Worm (Caenorhabditis elegans) whole organism, L1 larva: ENCODE measurements around the gene xtr-1.

Experiments
- C04F5.9 ChIP-seq: sonication (generic microtip); optimal IDR thresholded peaks from 2 replicates; lab custom pipeline; 2016; ENCODE audit warnings: missing genetic modification characterization, missing compliant biosample characterization
- C34B4.2 ChIP-seq: sonication (generic microtip); optimal IDR thresholded peaks from 2 replicates; lab custom pipeline; 2017; ENCODE audit warnings: mild to moderate bottlenecking, missing genetic modification characterization, missing compliant biosample characterization
- alr-1 ChIP-seq: fragments of 200-800 bp; sonication (Bioruptor generic); optimal IDR thresholded peaks from 2 replicates; lab custom pipeline; 2018; ENCODE audit warnings: borderline replicate concordance, mild to moderate bottlenecking, missing genetic modification characterization, missing compliant biosample characterization
- aly-2 ChIP-seq: fragments of 150-350 bp; optimal IDR thresholded peaks from 2 replicates; lab custom pipeline; 2014; ENCODE audit warnings: missing biosample characterization, missing genetic modification characterization
- ceh-82 ChIP-seq, 3 experiments: fragments of 150-350 bp in 1 of 3; sonication (generic microtip) in 2 of 3; optimal IDR thresholded peaks; 2 replicates each; lab custom pipeline; 2014 to 2017; ENCODE audit warnings: missing biosample characterization in 3 of 3, missing genetic modification characterization in 3 of 3
- ceh-90 ChIP-seq: sonication (generic microtip); optimal IDR thresholded peaks from 2 replicates; lab custom pipeline; 2016; ENCODE audit warnings: missing genetic modification characterization, missing compliant biosample characterization
- efl-1 ChIP-seq, 4 experiments: fragments of 150-350 bp; optimal IDR thresholded peaks in 3 of 4; peaks in 1 of 4; 1 replicate in 1 of 4; 2 replicates in 3 of 4; lab custom pipeline; 2014; ENCODE audit warnings: missing biosample characterization in 2 of 4, missing genetic modification characterization in 2 of 4, missing genetic modification reagents in 2 of 4
- egl-27 ChIP-seq, 2 experiments: fragments of 150-350 bp in 1 of 2; sonication (generic microtip); optimal IDR thresholded peaks; 3 replicates each; lab custom pipeline; 2017 to 2018; ENCODE audit warnings: missing biosample characterization in 2 of 2, missing genetic modification characterization in 2 of 2, missing genetic modification reagents in 2 of 2
- ets-5 ChIP-seq: fragments of 200-800 bp; sonication (Bioruptor generic); IDR thresholded peaks from 2 replicates; pipeline ENCODE4 v1.3.6; 2022; ENCODE audit warnings: missing genetic modification characterization, missing compliant biosample characterization
- fkh-4 ChIP-seq: sonication (generic microtip); optimal IDR thresholded peaks from 2 replicates; lab custom pipeline; 2016; ENCODE audit warnings: missing compliant biosample characterization, missing genetic modification characterization, borderline replicate concordance
- fkh-8 ChIP-seq: sonication (generic microtip); optimal IDR thresholded peaks from 2 replicates; lab custom pipeline; 2016; ENCODE audit warnings: mild to moderate bottlenecking, missing genetic modification characterization, missing compliant biosample characterization
- fos-1 ChIP-seq: fragments of 150-350 bp; optimal IDR thresholded peaks from 2 replicates; lab custom pipeline; 2014; ENCODE audit warnings: missing biosample characterization, missing genetic modification characterization
- hlh-4 ChIP-seq: sonication (generic microtip); optimal IDR thresholded peaks from 2 replicates; lab custom pipeline; 2016; ENCODE audit warnings: mild to moderate bottlenecking, missing genetic modification characterization, missing compliant biosample characterization
- isw-1 ChIP-seq: fragments of 200-800 bp; sonication (Bioruptor generic); IDR thresholded peaks from 2 replicates; pipeline ENCODE4 v1.3.6; 2022; ENCODE audit warnings: missing genetic modification characterization, missing compliant biosample characterization
- lin-14 ChIP-seq: fragments of 200-800 bp; sonication (Bioruptor generic); optimal IDR thresholded peaks from 2 replicates; lab custom pipeline; 2018; ENCODE audit warnings: mild to moderate bottlenecking, missing genetic modification characterization, moderate library complexity, missing compliant biosample characterization
- lin-15B ChIP-seq: fragments of 150-350 bp; sonication (generic microtip); optimal IDR thresholded peaks from 3 replicates; lab custom pipeline; 2014; ENCODE audit warnings: missing biosample characterization, missing genetic modification characterization
- mdl-1 ChIP-seq, 2 experiments: fragments of 150-350 bp; optimal IDR thresholded peaks; 2 replicates each; lab custom pipeline; 2014 to 2017; ENCODE audit warnings: missing biosample characterization in 2 of 2, missing genetic modification characterization in 2 of 2, inconsistent platforms in 1 of 2
- mef-2 ChIP-seq: fragments of 150-350 bp; optimal IDR thresholded peaks from 2 replicates; lab custom pipeline; 2014; ENCODE audit warnings: missing biosample characterization, missing genetic modification characterization
- nhr-20 ChIP-seq: sonication (generic microtip); optimal IDR thresholded peaks from 2 replicates; lab custom pipeline; 2016; ENCODE audit warnings: mild to moderate bottlenecking, missing genetic modification characterization, missing compliant biosample characterization
- nhr-28 ChIP-seq: fragments of 150-350 bp; optimal IDR thresholded peaks from 2 replicates; lab custom pipeline; 2014; ENCODE audit warnings: missing biosample characterization, missing genetic modification characterization
- nhr-71 ChIP-seq: sonication (generic microtip); optimal IDR thresholded peaks from 2 replicates; lab custom pipeline; 2016; ENCODE audit warnings: mild to moderate bottlenecking, missing genetic modification characterization, moderate library complexity, missing compliant biosample characterization
- nhr-76 ChIP-seq: sonication (generic microtip); optimal IDR thresholded peaks from 2 replicates; lab custom pipeline; 2017; ENCODE audit warnings: missing biosample characterization, missing genetic modification characterization
- pag-3 ChIP-seq: sonication (generic microtip); optimal IDR thresholded peaks from 2 replicates; lab custom pipeline; 2017; ENCODE audit warnings: missing genetic modification characterization, mild to moderate bottlenecking, missing compliant biosample characterization, antibody characterized with exemption, borderline replicate concordance; ENCODE audit not compliant: insufficient read depth
- pax-3 ChIP-seq: fragments of 200-800 bp; sonication (Bioruptor generic); optimal IDR thresholded peaks from 2 replicates; lab custom pipeline; 2018; ENCODE audit warnings: mild to moderate bottlenecking, missing genetic modification characterization, moderate library complexity, missing compliant biosample characterization
- rnt-1 ChIP-seq: sonication (generic microtip); optimal IDR thresholded peaks from 2 replicates; lab custom pipeline; 2016; ENCODE audit warnings: mild to moderate bottlenecking, missing genetic modification characterization, moderate library complexity, missing compliant biosample characterization
- snu-23 ChIP-seq: sonication (generic microtip); optimal IDR thresholded peaks from 2 replicates; lab custom pipeline; 2016; ENCODE audit warnings: missing genetic modification characterization, missing compliant biosample characterization
- sptf-1 ChIP-seq: fragments of 150-350 bp; optimal IDR thresholded peaks from 2 replicates; lab custom pipeline; 2014; ENCODE audit warnings: missing biosample characterization, missing genetic modification characterization
- sup-37 ChIP-seq: fragments of 200-800 bp; sonication (Bioruptor generic); optimal IDR thresholded peaks from 2 replicates; lab custom pipeline; 2018; ENCODE audit warnings: mild to moderate bottlenecking, missing genetic modification characterization, missing compliant biosample characterization
- swsn-7 ChIP-seq: sonication (generic microtip); optimal IDR thresholded peaks from 2 replicates; lab custom pipeline; 2016; ENCODE audit warnings: missing genetic modification characterization, missing compliant biosample characterization
- unc-62 ChIP-seq: fragments of 150-350 bp; optimal IDR thresholded peaks from 2 replicates; lab custom pipeline; 2014; ENCODE audit warnings: missing biosample characterization, missing genetic modification reagents, missing genetic modification characterization
- vab-15 ChIP-seq: sonication (generic microtip); optimal IDR thresholded peaks from 2 replicates; lab custom pipeline; 2017; ENCODE audit warnings: missing genotype, mild to moderate bottlenecking, missing genetic modification characterization, missing compliant biosample characterization
- zag-1 ChIP-seq: fragments of 150-350 bp; optimal IDR thresholded peaks from 2 replicates; lab custom pipeline; 2014; ENCODE audit warnings: missing biosample characterization, missing genetic modification characterization
- zip-4 ChIP-seq: fragments of 200-800 bp; sonication (Bioruptor generic); optimal IDR thresholded peaks from 2 replicates; lab custom pipeline; 2018; ENCODE audit warnings: mild to moderate bottlenecking, missing genetic modification characterization, moderate library complexity, missing compliant biosample characterization

xtr-1 gene

ce11 chrX:11875260-11875659, 22.7 kb downstream of the xtr-1 start, which contains the start of gene Y62H9A.1:
Y62H9A.1 (plus strand) TSS chrX:11875541.
- TF ChIP-seq fkh-8 (tag; lab: Kevin White, UChicago) (peak; percentile 25), hlh-4 (tag; lab: Kevin White, UChicago) (peak; percentile 64), pax-3 (tag; lab: Kevin White, UChicago) (peak; percentile 25), C04F5.9 (tag; lab: Kevin White, UChicago) (no peak), nhr-71 (tag; lab: Kevin White, UChicago) (peak; percentile 53), vab-15 (tag; lab: Kevin White, UChicago) (no peak), zip-4 (GFP tag; lab: Kevin White, UChicago) (no peak), efl-1 (optimal IDR thresholded peaks at IDR 0.05; lab: Kevin White, UChicago) (no peak), efl-1 (GFP tag; optimal IDR thresholded peaks at IDR 0.05 in 1 of 2; lab: Kevin White, UChicago) (no peak)

ce11 chrX:11878109-11878508, 25.5 kb downstream of the xtr-1 start, which contains the start of gene Y62H9A.2:
Y62H9A.2 (minus strand) TSS chrX:11878209.
- TF ChIP-seq rnt-1 (no peak), mef-2 (tag; lab: Kevin White, UChicago) (no peak), fos-1 (tag; lab: Kevin White, UChicago) (no peak), isw-1 (no peak), hlh-4 (tag; lab: Kevin White, UChicago) (no peak), nhr-76 (tag; lab: Kevin White, UChicago) (no peak), lin-14 (GFP tag; lab: Kevin White, UChicago) (no peak), ceh-90 (tag; lab: Kevin White, UChicago) (no peak), efl-1 (optimal IDR thresholded peaks at IDR 0.05; lab: Kevin White, UChicago) (no peak), efl-1 (GFP tag; optimal IDR thresholded peaks at IDR 0.05 in 1 of 2; lab: Kevin White, UChicago) (peak in 1 of 2 experiments; percentile 45)

- no peak for TF ChIP-seq sptf-1 (tag; lab: Kevin White, UChicago)
- no peak for TF ChIP-seq egl-27 (tag; optimal IDR thresholded peaks at IDR 0.05; lab: Kevin White, UChicago)
- TF ChIP-seq vab-15 (tag; lab: Kevin White, UChicago) = no peak
- no peak for TF ChIP-seq nhr-71 (tag; lab: Kevin White, UChicago)
- no peak for TF ChIP-seq fkh-4 (tag; lab: Kevin White, UChicago)
- TF ChIP-seq alr-1 = no peak
- no peak for TF ChIP-seq C34B4.2 (tag; lab: Kevin White, UChicago)
- no peak for TF ChIP-seq unc-62
- no peak for TF ChIP-seq swsn-7 (tag; lab: Kevin White, UChicago)
- TF ChIP-seq mdl-1 (tag; optimal IDR thresholded peaks at IDR 0.05; lab: Kevin White, UChicago) = no peak
- no peak for TF ChIP-seq ets-5 (GFP tag; lab: Robert Waterston, UW)
- TF ChIP-seq aly-2 (tag; lab: Kevin White, UChicago) = no peak
- no peak for TF ChIP-seq snu-23 (GFP tag; lab: Kevin White, UChicago)
- no peak for TF ChIP-seq pag-3 (tag; lab: Kevin White, UChicago)
- TF ChIP-seq, all 84 proteins: peak for 0
Measured at ce11 chrX:11879871-11880270, 27.3 kb downstream of the xtr-1 start, which contains the start of the genes Y62H9A.3 and Y62H9A.4. Y62H9A.3 (minus strand) TSS chrX:11879971. Y62H9A.4 (plus strand) TSS chrX:11880126.

ce11 chrX:11882800-11883199, 30.2 kb downstream of the xtr-1 start, which contains the start of the genes Y62H9A.5 and ule-5:
Y62H9A.5 (minus strand) TSS chrX:11882900.
ule-5 (plus strand) TSS chrX:11883127.
- no peak for TF ChIP-seq zag-1 (tag; lab: Kevin White, UChicago)
- TF ChIP-seq aly-2 (tag; lab: Kevin White, UChicago) = no peak
- no peak for TF ChIP-seq mdl-1 (tag; optimal IDR thresholded peaks at IDR 0.05; lab: Kevin White, UChicago)
- no peak for TF ChIP-seq nhr-28 (tag; lab: Kevin White, UChicago)
- TF ChIP-seq ceh-82 (tag; optimal IDR thresholded peaks at IDR 0.05; lab: Kevin White, UChicago) = no peak
- TF ChIP-seq nhr-20 (tag; lab: Kevin White, UChicago) = no peak
- TF ChIP-seq sup-37 = no peak
- TF ChIP-seq lin-15B (tag; lab: Kevin White, UChicago) = no peak
- no peak for TF ChIP-seq nhr-76 (tag; lab: Kevin White, UChicago)
